Fruit fly (Drosophila melanogaster) whole organism, wandering third instar larva: ENCODE results near the gene CG43445.

ENCODE experiments used
- Hnf4 ChIP-seq: fragments of 200-800 bp; sonication (Bioruptor generic); optimal IDR thresholded peaks from 2 replicates; lab custom pipeline; 2016; ENCODE audit warnings: missing biosample characterization, mild to moderate bottlenecking, missing genetic modification characterization
- N ChIP-seq: fragments of >200 bp; optimal IDR thresholded peaks from 2 replicates; lab custom pipeline; 2018; ENCODE audit warnings: missing biosample characterization, missing external identifiers, missing genetic modification characterization
- psq ChIP-seq: fragments of 200-800 bp; sonication (Bioruptor generic); optimal IDR thresholded peaks from 3 replicates; lab custom pipeline; 2017; ENCODE audit warnings: missing biosample characterization, mild to moderate bottlenecking, missing genetic modification characterization, moderate library complexity
- sage ChIP-seq: fragments of 200-800 bp; sonication (Bioruptor generic); optimal IDR thresholded peaks from 2 replicates; lab custom pipeline; 2016; ENCODE audit warnings: missing biosample characterization, mild to moderate bottlenecking, missing genetic modification characterization

DNA sequence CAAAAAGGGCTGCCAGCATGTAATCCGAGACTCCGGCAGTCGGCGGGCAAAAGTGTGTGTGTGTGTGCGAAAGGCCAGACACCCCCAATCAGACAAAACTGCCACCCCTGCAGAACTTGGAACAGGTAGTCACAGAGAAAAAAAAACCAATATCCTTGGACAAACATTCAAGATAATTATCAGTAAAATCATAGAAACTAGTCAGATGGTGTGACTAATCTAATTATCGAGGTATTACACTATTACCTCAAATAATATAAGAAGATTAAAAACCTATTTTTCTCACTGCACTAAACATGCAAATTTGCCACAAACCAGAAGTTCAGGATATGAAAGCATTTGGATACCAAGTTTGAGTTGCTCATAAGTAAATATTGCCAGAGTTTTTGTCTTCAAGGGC lies 46.6 kb downstream of the CG43445 start:
- TF ChIP-seq Hnf4 (no peak), N (GFP tag; lab: Kevin White, UChicago) (no peak), psq (GFP tag; lab: Kevin White, UChicago) (no peak), sage (no peak)
